Worm (Caenorhabditis elegans) whole organism, late embryonic: ENCODE results near the gene pygl-1.

Source experiments
- ama-1 ChIP-seq: fragments of 150-350 bp; optimal IDR thresholded peaks from 2 replicates; lab custom pipeline; 2014
- ceh-24 ChIP-seq: sonication (generic microtip); optimal IDR thresholded peaks from 2 replicates; lab custom pipeline; 2016; ENCODE audit warnings: mild to moderate bottlenecking, missing genetic modification characterization, missing compliant biosample characterization
- dve-1 ChIP-seq: sonication (generic microtip); optimal IDR thresholded peaks from 2 replicates; lab custom pipeline; 2017; ENCODE audit warnings: antibody characterized with exemption, mild to moderate bottlenecking, missing genetic modification characterization, missing compliant biosample characterization
- nhr-11 ChIP-seq: fragments of 150-350 bp; optimal IDR thresholded peaks from 2 replicates; lab custom pipeline; 2014; ENCODE audit warnings: missing biosample characterization, missing genetic modification characterization
- pat-9 ChIP-seq: fragments of 200-800 bp; sonication (Bioruptor generic); optimal IDR thresholded peaks from 2 replicates; lab custom pipeline; 2018; ENCODE audit warnings: mild to moderate bottlenecking, missing genetic modification characterization, moderate library complexity, missing compliant biosample characterization
- unc-55 ChIP-seq: sonication (generic microtip); optimal IDR thresholded peaks from 2 replicates; lab custom pipeline; 2017; ENCODE audit warnings: missing biosample characterization, missing genetic modification reagents, missing genetic modification characterization

DNA sequence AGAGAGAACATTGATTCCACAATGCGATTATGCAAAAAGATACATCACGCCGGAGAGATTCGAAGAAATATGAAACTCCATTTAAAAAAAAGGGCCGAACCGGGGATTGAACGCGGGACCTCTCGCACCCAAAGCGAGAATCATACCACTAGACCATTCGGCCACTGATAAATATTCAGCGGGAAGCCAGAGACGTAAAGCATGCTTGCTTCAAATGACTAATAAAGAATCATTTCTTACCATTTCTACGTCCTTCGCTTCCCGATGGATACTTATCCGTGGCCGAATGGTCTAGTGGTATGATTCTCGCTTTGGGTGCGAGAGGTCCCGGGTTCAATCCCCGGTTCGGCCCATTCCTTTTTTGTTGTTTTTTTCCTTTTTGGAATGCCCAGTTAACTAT is 9.4 kb downstream of the pygl-1 start:
- TF ChIP-seq dve-1 (tag; lab: Kevin White, UChicago), result no peak
- TF ChIP-seq unc-55, result no peak
- TF ChIP-seq ceh-24 (tag; lab: Kevin White, UChicago), result no peak
- no peak for TF ChIP-seq pat-9 (tag; lab: Kevin White, UChicago)
- no peak for TF ChIP-seq ama-1 (lab: Kevin White, UChicago)
- no peak for TF ChIP-seq nhr-11 (tag; lab: Kevin White, UChicago)
